Fruit fly (Drosophila melanogaster): Measurements from ENCODE around the gene AhcyL1.

DNA sequence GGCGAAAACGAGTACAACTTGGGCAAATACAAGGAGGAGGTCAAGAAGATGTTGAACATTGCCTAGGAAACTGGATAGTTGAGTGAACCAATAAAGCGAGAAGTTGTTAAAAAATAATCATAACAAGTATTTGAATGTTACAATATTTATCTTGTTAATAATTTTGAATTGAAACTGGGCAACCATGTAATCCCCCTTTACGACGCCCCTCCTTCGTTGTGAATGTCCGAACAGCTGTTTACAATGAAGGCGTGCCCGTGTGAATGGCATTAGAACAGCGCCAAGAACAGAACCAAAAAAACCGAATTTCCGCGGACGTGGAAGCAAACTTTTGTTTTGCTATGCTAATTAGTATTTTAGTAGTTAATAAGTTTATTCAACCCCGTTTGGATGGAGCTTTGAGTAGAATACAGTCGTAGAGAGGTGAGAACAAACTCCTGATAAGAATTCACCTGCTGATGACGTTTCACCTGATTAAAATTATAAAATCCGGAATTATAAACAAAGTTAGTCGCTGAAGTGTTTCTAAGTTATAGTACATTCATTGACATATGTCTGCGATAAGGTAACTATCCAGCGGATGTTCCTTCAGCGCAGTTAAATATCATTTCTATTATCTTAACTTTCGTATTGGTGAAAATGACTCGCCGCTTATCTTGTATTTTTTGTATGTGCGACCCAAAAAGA lies 10.0 kb upstream of the AhcyL1 start, which contains the start of gene Pgant6:
- TF ChIP-seq Hr38 (GFP tag; optimal IDR thresholded peaks at IDR 0.05): no peak
- no peak for TF ChIP-seq Smox (GFP tag; optimal IDR thresholded peaks at IDR 0.05)
- no peak for TF ChIP-seq Sox102F (GFP tag; optimal IDR thresholded peaks at IDR 0.05)
- no peak for TF ChIP-seq CG15336 (GFP tag; IDR thresholded peaks at IDR 0.05)
- TF ChIP-seq pdm3 (GFP tag; optimal IDR thresholded peaks at IDR 0.05): no peak

All from whole organism, prepupa.